Worm (Caenorhabditis elegans): ENCODE results near the gene pho-11.

- TF ChIP-seq ztf-11 (tag; optimal IDR thresholded peaks at IDR 0.05) (no peak), lim-7 (GFP tag; IDR thresholded peaks at IDR 0.05) (no peak), lsy-2 (tag; optimal IDR thresholded peaks at IDR 0.05) (no peak), ama-1 (optimal IDR thresholded peaks at IDR 0.05) (no peak), ces-1 (GFP tag; optimal IDR thresholded peaks at IDR 0.05) (no peak), ceh-82 (tag; optimal IDR thresholded peaks at IDR 0.05) (no peak), fkh-10 (GFP tag; optimal IDR thresholded peaks at IDR 0.05) (no peak), unc-62 (GFP tag; optimal IDR thresholded peaks at IDR 0.05 in 1 of 2) (no peak), unc-62 (tag; optimal IDR thresholded peaks at IDR 0.05) (no peak), zfp-2 (tag; optimal IDR thresholded peaks at IDR 0.05) (no peak), nhr-6 (tag; optimal IDR thresholded peaks at IDR 0.05) (no peak), lin-39 (tag; optimal IDR thresholded peaks at IDR 0.05) (no peak), jun-1 (tag; optimal IDR thresholded peaks at IDR 0.05) (no peak), unc-130 (GFP tag; optimal IDR thresholded peaks at IDR 0.05) (no peak), ceh-32 (tag; optimal IDR thresholded peaks at IDR 0.05; ENCODE audit: poor library complexity) (no peak)
These were observed 15.5 kb upstream of the pho-11 start, which contains the start of gene F26C11.4 for ce11 chrII:9916177-9916576.

Measured in whole organism, L4 larva.